Fruit fly (Drosophila melanogaster) whole organism, embryonic: ENCODE results near the gene DnaJ-H.

ENCODE experiments used
- Abd-B ChIP-seq: fragments of 200-800 bp; sonication (Bioruptor generic); optimal IDR thresholded peaks from 2 replicates; lab custom pipeline; 2018; ENCODE audit warnings: missing biosample characterization, mild to moderate bottlenecking, missing genetic modification characterization, moderate library complexity
- Adf1 ChIP-seq: fragments of 200-800 bp; sonication (Bioruptor generic); IDR thresholded peaks from 2 replicates; pipeline ENCODE4 v1.3.6; 2022; ENCODE audit warnings: missing biosample characterization, missing genetic modification characterization
- Atf3 ChIP-seq: fragments of 200-800 bp; sonication (Bioruptor generic); optimal IDR thresholded peaks from 3 replicates; lab custom pipeline; 2016; ENCODE audit warnings: missing biosample characterization, missing genetic modification characterization
- Atf6 ChIP-seq: fragments of 200-800 bp; sonication (Bioruptor generic); IDR thresholded peaks from 2 replicates; pipeline ENCODE4 v1.3.6; 2022; ENCODE audit warnings: missing biosample characterization, missing genetic modification characterization
- CG10209 ChIP-seq: fragments of 200-800 bp; sonication (Bioruptor generic); optimal IDR thresholded peaks from 3 replicates; lab custom pipeline; 2017; ENCODE audit warnings: missing biosample characterization, mild to moderate bottlenecking, missing genetic modification characterization, missing genetic modification reagents
- CG10274 ChIP-seq: fragments of 200-800 bp; sonication (Bioruptor generic); optimal IDR thresholded peaks from 3 replicates; lab custom pipeline; 2017; ENCODE audit warnings: missing biosample characterization, mild to moderate bottlenecking, missing genetic modification characterization
- CG10321 ChIP-seq: fragments of 200-800 bp; sonication (Bioruptor generic); IDR thresholded peaks from 2 replicates; pipeline ENCODE4 v1.3.6; 2022; ENCODE audit warnings: missing biosample characterization, missing genetic modification characterization
- CG1233 ChIP-seq: fragments of 200-800 bp; sonication (Bioruptor generic); optimal IDR thresholded peaks from 4 replicates; lab custom pipeline; 2018; ENCODE audit warnings: missing biosample characterization, mild to moderate bottlenecking, missing genetic modification characterization
- CG13775 ChIP-seq: fragments of 200-800 bp; sonication (Bioruptor generic); optimal IDR thresholded peaks from 3 replicates; lab custom pipeline; 2017; ENCODE audit warnings: missing biosample characterization, mild to moderate bottlenecking, missing genetic modification characterization
- CG13894 ChIP-seq: fragments of 200-800 bp; sonication (Bioruptor generic); optimal IDR thresholded peaks from 3 replicates; lab custom pipeline; 2018; ENCODE audit warnings: missing biosample characterization, mild to moderate bottlenecking, missing genetic modification characterization, moderate library complexity
- CG14965 ChIP-seq: fragments of 200-800 bp; sonication (Bioruptor generic); optimal IDR thresholded peaks from 2 replicates; lab custom pipeline; 2016; ENCODE audit warnings: missing biosample characterization, missing genetic modification characterization, borderline replicate concordance
- CG17568 ChIP-seq: fragments of 200-800 bp; sonication (Bioruptor generic); optimal IDR thresholded peaks from 2 replicates; lab custom pipeline; 2018; ENCODE audit warnings: missing biosample characterization, mild to moderate bottlenecking, missing genetic modification characterization, moderate library complexity
- CG17612 ChIP-seq: fragments of 200-800 bp; sonication (Bioruptor generic); IDR thresholded peaks from 2 replicates; pipeline ENCODE4 v1.3.6; 2022; ENCODE audit warnings: missing biosample characterization, missing genetic modification characterization
- CG18619 ChIP-seq: fragments of 200-800 bp; sonication (Bioruptor generic); optimal IDR thresholded peaks from 3 replicates; lab custom pipeline; 2017; ENCODE audit warnings: missing biosample characterization, mild to moderate bottlenecking, missing genetic modification characterization
- CG18764 ChIP-seq: fragments of 200-800 bp; sonication (Bioruptor generic); optimal IDR thresholded peaks from 3 replicates; lab custom pipeline; 2016; ENCODE audit warnings: missing biosample characterization, missing genetic modification characterization
- CG2129 ChIP-seq: fragments of 200-800 bp; sonication (Bioruptor generic); IDR thresholded peaks from 2 replicates; pipeline ENCODE4 v1.3.6; 2022; ENCODE audit warnings: missing biosample characterization, missing genetic modification characterization; ENCODE audit not compliant: partially characterized antibody
- CG32772 ChIP-seq: fragments of 200-800 bp; sonication (Bioruptor generic); IDR thresholded peaks from 2 replicates; pipeline ENCODE4 v1.3.6; 2022; ENCODE audit warnings: missing biosample characterization, missing genetic modification characterization
- CG3281 ChIP-seq: fragments of 200-800 bp; sonication (Bioruptor generic); optimal IDR thresholded peaks from 3 replicates; lab custom pipeline; 2017; ENCODE audit warnings: missing biosample characterization, mild to moderate bottlenecking, missing genetic modification characterization
- CG42726 ChIP-seq: fragments of 200-800 bp; sonication (Bioruptor generic); IDR thresholded peaks from 2 replicates; pipeline ENCODE4 v1.3.6; 2022; ENCODE audit warnings: missing biosample characterization, missing genetic modification characterization; ENCODE audit not compliant: partially characterized antibody
- CG6813 ChIP-seq: fragments of 200-800 bp; sonication (Bioruptor generic); optimal IDR thresholded peaks from 2 replicates; lab custom pipeline; 2017; ENCODE audit warnings: missing biosample characterization, missing genetic modification characterization, mild to moderate bottlenecking, moderate library complexity, missing genetic modification reagents
- CG9797 ChIP-seq: fragments of 200-800 bp; sonication (Bioruptor generic); optimal IDR thresholded peaks from 3 replicates; lab custom pipeline; 2018; ENCODE audit warnings: missing biosample characterization, mild to moderate bottlenecking, missing genetic modification characterization
- Camta ChIP-seq: fragments of 200-800 bp; sonication (Bioruptor generic); optimal IDR thresholded peaks from 2 replicates; lab custom pipeline; 2016; ENCODE audit warnings: missing biosample characterization, missing genetic modification characterization
- Chrac-16 ChIP-seq: fragments of 200-800 bp; sonication (Bioruptor generic); optimal IDR thresholded peaks from 3 replicates; lab custom pipeline; 2016; ENCODE audit warnings: missing biosample characterization, missing genetic modification characterization
- D19A ChIP-seq: fragments of 200-800 bp; optimal IDR thresholded peaks from 3 replicates; lab custom pipeline; 2019; ENCODE audit warnings: missing biosample characterization, mild to moderate bottlenecking, missing genetic modification characterization, moderate library complexity
- Deaf1 ChIP-seq: fragments of 200-800 bp; optimal IDR thresholded peaks from 3 replicates; lab custom pipeline; 2019; ENCODE audit warnings: missing biosample characterization, mild to moderate bottlenecking, missing genetic modification characterization, moderate library complexity
- Doc3 ChIP-seq: fragments of 200-800 bp; sonication (Bioruptor generic); IDR thresholded peaks from 3 replicates; pipeline ENCODE4 v1.3.6; 2022; ENCODE audit warnings: missing biosample characterization, missing genetic modification characterization; ENCODE audit not compliant: partially characterized antibody
- Elba2 ChIP-seq: fragments of 200-800 bp; sonication (Bioruptor generic); optimal IDR thresholded peaks from 3 replicates; lab custom pipeline; 2016; ENCODE audit warnings: missing biosample characterization, missing genetic modification characterization
- Gug ChIP-seq: fragments of 200-800 bp; sonication (Bioruptor generic); IDR thresholded peaks from 4 replicates; pipeline ENCODE4 v1.3.6; 2022; ENCODE audit warnings: missing biosample characterization, missing genetic modification characterization
- H2.0 ChIP-seq: fragments of 200-800 bp; sonication (Bioruptor generic); IDR thresholded peaks from 2 replicates; pipeline ENCODE4 v1.3.6; 2022; ENCODE audit warnings: missing biosample characterization, missing genetic modification characterization
- HmgD ChIP-seq: fragments of 200-800 bp; sonication (Bioruptor generic); optimal IDR thresholded peaks from 3 replicates; lab custom pipeline; 2016; ENCODE audit warnings: missing biosample characterization, missing genetic modification characterization
- HmgZ ChIP-seq: fragments of 200-800 bp; sonication (Bioruptor generic); optimal IDR thresholded peaks from 2 replicates; lab custom pipeline; 2018; ENCODE audit warnings: missing biosample characterization, mild to moderate bottlenecking, missing genetic modification characterization
- Hr51 ChIP-seq, 2 experiments: fragments of 200-800 bp; sonication (Bioruptor generic); optimal IDR thresholded peaks; 2 replicates in 1 of 2; 3 replicates in 1 of 2; lab custom pipeline; 2016 to 2018; ENCODE audit warnings: missing biosample characterization in 2 of 2, missing genetic modification characterization in 2 of 2, mild to moderate bottlenecking in 1 of 2, moderate library complexity in 1 of 2
- Side ChIP-seq: fragments of 200-800 bp; sonication (Bioruptor generic); optimal IDR thresholded peaks from 2 replicates; lab custom pipeline; 2016; ENCODE audit warnings: missing biosample characterization, missing genetic modification characterization
- Spps ChIP-seq: fragments of 200-800 bp; sonication (Bioruptor generic); optimal IDR thresholded peaks from 2 replicates; lab custom pipeline; 2018; ENCODE audit warnings: missing biosample characterization, mild to moderate bottlenecking, missing genetic modification characterization
- Trl ChIP-seq, 3 experiments: fragments of >200 bp in 2 of 3; fragments of 200-800 bp in 1 of 3; sonication (Bioruptor generic) in 1 of 3; optimal IDR thresholded peaks; 2 replicates in 1 of 3; 3 replicates in 2 of 3; lab custom pipeline; 2016 to 2017; ENCODE audit warnings: missing biosample characterization in 1 of 3, missing genetic modification characterization in 1 of 3
- ac ChIP-seq: fragments of 200-800 bp; sonication (Bioruptor generic); optimal IDR thresholded peaks from 3 replicates; lab custom pipeline; 2017; ENCODE audit warnings: missing biosample characterization, mild to moderate bottlenecking, missing genetic modification characterization
- exex ChIP-seq: fragments of 200-800 bp; sonication (Bioruptor generic); optimal IDR thresholded peaks from 4 replicates; lab custom pipeline; 2018; ENCODE audit warnings: missing biosample characterization, mild to moderate bottlenecking, missing genetic modification characterization, moderate library complexity
- fd96Cb ChIP-seq: fragments of 200-800 bp; sonication (Bioruptor generic); optimal IDR thresholded peaks from 2 replicates; lab custom pipeline; 2018; ENCODE audit warnings: missing biosample characterization, mild to moderate bottlenecking, missing genetic modification characterization, moderate library complexity
- kah ChIP-seq: fragments of 200-800 bp; sonication (Bioruptor generic); optimal IDR thresholded peaks from 2 replicates; lab custom pipeline; 2018; ENCODE audit warnings: missing biosample characterization, mild to moderate bottlenecking, missing genetic modification characterization
- lola ChIP-seq, 3 experiments: fragments of >200 bp in 2 of 3; fragments of 200-800 bp in 1 of 3; sonication (Bioruptor generic) in 1 of 3; optimal IDR thresholded peaks; 2 replicates each; lab custom pipeline; 2017 to 2019; ENCODE audit warnings: missing biosample characterization in 3 of 3, missing genetic modification characterization in 3 of 3, mild to moderate bottlenecking in 1 of 3, moderate library complexity in 1 of 3
- lov ChIP-seq, 2 experiments: fragments of 200-800 bp in 1 of 2; fragments of >200 bp in 1 of 2; sonication (Bioruptor generic) in 1 of 2; IDR thresholded peaks in 1 of 2; optimal IDR thresholded peaks in 1 of 2; 2 replicates in 1 of 2; 3 replicates in 1 of 2; pipeline versions ENCODE4 v1.3.6 to Lab custom; 2017 to 2022; ENCODE audit warnings: missing biosample characterization in 1 of 2, missing genetic modification characterization in 1 of 2
- nerfin-1 ChIP-seq: fragments of 200-800 bp; sonication (Bioruptor generic); optimal IDR thresholded peaks from 3 replicates; lab custom pipeline; 2019; ENCODE audit warnings: missing biosample characterization, mild to moderate bottlenecking, missing genetic modification characterization, moderate library complexity
- org-1 ChIP-seq: fragments of 200-800 bp; sonication (Bioruptor generic); optimal IDR thresholded peaks from 2 replicates; lab custom pipeline; 2017; ENCODE audit warnings: missing biosample characterization, missing genetic modification characterization
- peb ChIP-seq: fragments of 200-800 bp; sonication (Bioruptor generic); IDR thresholded peaks from 2 replicates; pipeline ENCODE4 v1.3.6; 2022; ENCODE audit warnings: missing biosample characterization, missing genetic modification characterization
- sd ChIP-seq: fragments of 200-800 bp; sonication (Bioruptor generic); optimal IDR thresholded peaks from 3 replicates; lab custom pipeline; 2018; ENCODE audit warnings: missing biosample characterization, mild to moderate bottlenecking, missing genetic modification characterization, moderate library complexity
- sna ChIP-seq: fragments of 200-800 bp; sonication (Bioruptor generic); IDR thresholded peaks from 2 replicates; pipeline ENCODE4 v1.3.6; 2022; ENCODE audit warnings: missing biosample characterization, missing genetic modification characterization; ENCODE audit not compliant: partially characterized antibody
- tup ChIP-seq: fragments of 200-800 bp; sonication (Bioruptor generic); optimal IDR thresholded peaks from 2 replicates; lab custom pipeline; 2016; ENCODE audit warnings: missing biosample characterization, mild to moderate bottlenecking, missing genetic modification characterization, moderate library complexity
- wor ChIP-seq: fragments of 200-800 bp; sonication (Bioruptor generic); IDR thresholded peaks from 2 replicates; pipeline ENCODE4 v1.3.6; 2022; ENCODE audit warnings: missing biosample characterization, missing genetic modification characterization

The DnaJ-H gene

dm6 chr2L:13206077-13206668 lies 40.3 kb upstream of the DnaJ-H start (continued):
- TF ChIP-seq Hr51 (GFP tag; optimal IDR thresholded peaks at IDR 0.05; lab: Kevin White, UChicago) (no peak), CG6813 (no peak), CG2129 (GFP tag; lab: Robert Waterston, UW) (no peak), D19A (tag; lab: Kevin White, UChicago) (no peak), Doc3 (GFP tag; lab: Robert Waterston, UW) (no peak), CG18619 (GFP tag; lab: Kevin White, UChicago) (no peak), peb (GFP tag; lab: Robert Waterston, UW) (no peak), sd (tag; lab: Kevin White, UChicago) (peak; percentile 81), CG13775 (GFP tag; lab: Kevin White, UChicago) (no peak), CG9797 (GFP tag; lab: Kevin White, UChicago) (no peak), sna (GFP tag; lab: Robert Waterston, UW) (no peak), Elba2 (GFP tag; lab: Kevin White, UChicago) (no peak), Atf6 (GFP tag; lab: Robert Waterston, UW) (0 out of 2 replicates have a peak, but pooled peaks have one; percentile 22), CG10274 (GFP tag; lab: Kevin White, UChicago) (no peak), Trl (optimal IDR thresholded peaks at IDR 0.05; lab: Kevin White, UChicago) (no peak), Trl (GFP tag; optimal IDR thresholded peaks at IDR 0.05; lab: Kevin White, UChicago) (no peak), CG17568 (GFP tag; lab: Kevin White, UChicago) (no peak), Camta (GFP tag; lab: Kevin White, UChicago) (no peak), CG10209 (GFP tag; lab: Kevin White, UChicago) (no peak), Deaf1 (tag; lab: Kevin White, UChicago) (no peak), ac (GFP tag; lab: Kevin White, UChicago) (no peak), CG42726 (no peak), wor (GFP tag; lab: Robert Waterston, UW) (no peak), org-1 (no peak), CG17612 (GFP tag; lab: Robert Waterston, UW) (no peak), CG14965 (GFP tag; lab: Kevin White, UChicago) (no peak), tup (GFP tag; lab: Kevin White, UChicago) (no peak), lola (GFP tag; optimal IDR thresholded peaks at IDR 0.05; lab: Kevin White, UChicago) (no peak), CG10321 (no peak), Adf1 (GFP tag; lab: Robert Waterston, UW) (peak; percentile 69; the same call in 1 of the 2 replicates), lov (optimal IDR thresholded peaks at IDR 0.05; lab: Kevin White, UChicago) (no peak), lov (GFP tag; IDR thresholded peaks at IDR 0.05; lab: Robert Waterston, UW) (no peak), kah (GFP tag; lab: Kevin White, UChicago) (no peak), Chrac-16 (no peak), Spps (tag; lab: Kevin White, UChicago) (no peak), HmgD (GFP tag; lab: Kevin White, UChicago) (no peak), CG13894 (tag; lab: Kevin White, UChicago) (peak; percentile 37), CG3281 (no peak), Atf3 (GFP tag; lab: Kevin White, UChicago) (no peak), Gug (no peak), nerfin-1 (no peak), Abd-B (GFP tag; lab: Kevin White, UChicago) (no peak), fd96Cb (tag; lab: Kevin White, UChicago) (no peak), exex (tag; lab: Kevin White, UChicago) (peak; percentile 55), CG18764 (GFP tag; lab: Kevin White, UChicago) (no peak), Side (GFP tag; lab: Kevin White, UChicago) (no peak), HmgZ (peak; percentile 50), H2.0 (GFP tag; lab: Robert Waterston, UW) (no peak), CG32772 (no peak), CG1233 (GFP tag; lab: Kevin White, UChicago) (peak; percentile 32)
